Worm (Caenorhabditis elegans): ENCODE measurements around the gene gap-2.

Gene gap-2

DNA sequence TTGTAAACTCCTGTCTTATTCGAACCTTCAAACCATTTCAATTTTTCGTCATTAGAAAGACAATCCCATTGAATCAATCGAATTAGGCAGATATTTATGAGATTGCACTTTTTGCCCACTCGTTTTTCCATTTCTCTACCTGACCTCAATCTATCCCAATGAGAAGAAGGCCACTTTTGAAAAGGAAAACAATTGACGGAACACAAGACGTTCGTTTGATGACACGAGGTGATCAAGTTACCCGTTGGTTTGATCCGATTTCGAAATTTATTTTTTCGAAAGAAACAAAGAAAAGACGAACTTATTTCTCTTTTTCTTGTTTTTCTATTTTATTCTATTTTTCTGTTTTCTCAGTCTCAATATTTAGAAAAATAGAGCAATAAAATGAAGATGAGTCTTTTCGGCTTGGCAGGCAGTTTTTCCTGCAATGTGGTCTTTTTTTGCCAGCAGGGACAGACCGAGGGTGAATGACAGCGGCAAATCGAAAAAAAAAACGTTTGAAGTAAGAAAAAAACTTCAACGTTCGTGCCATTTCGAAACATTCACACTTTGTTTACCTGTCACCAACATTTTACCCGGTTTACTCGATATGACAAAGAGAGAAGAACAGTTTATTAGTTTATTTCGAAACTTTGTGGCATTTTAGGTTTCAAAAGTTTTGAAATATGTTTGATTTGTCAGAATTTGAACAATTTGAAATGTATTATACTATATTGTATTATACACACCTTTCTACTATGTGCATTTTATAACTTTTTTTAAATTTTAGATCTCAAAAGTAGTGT, 75.9 kb downstream of the gap-2 start:
- TF ChIP-seq unc-62 (GFP tag; optimal IDR thresholded peaks at IDR 0.05 in 1 of 2): peak in 1 of 2 experiments; percentile 25
- no peak for TF ChIP-seq unc-62 (tag; optimal IDR thresholded peaks at IDR 0.05)
- peak; percentile 66 for TF ChIP-seq hlh-30 (tag; optimal IDR thresholded peaks at IDR 0.05; ENCODE audit: insufficient read depth)
- TF ChIP-seq aha-1 (tag): peak; percentile 80
- no peak for TF ChIP-seq pha-4 (GFP tag; IDR thresholded peaks at IDR 0.05)
- TF ChIP-seq pha-4 (tag; optimal IDR thresholded peaks at IDR 0.05): peak; percentile 15
- TF ChIP-seq dpl-1 (GFP tag; optimal IDR thresholded peaks at IDR 0.05): no peak
- peak in 1 of 2 experiments; percentile 18 for TF ChIP-seq daf-16 (GFP tag; optimal IDR thresholded peaks at IDR 0.05)
- TF ChIP-seq daf-16 (tag; optimal IDR thresholded peaks at IDR 0.05): no peak
- no peak for TF ChIP-seq nhr-111 (GFP tag; optimal IDR thresholded peaks at IDR 0.05)

ce11 chrX:9548890-9549289, 76.6 kb downstream of the gap-2 start:
- TF ChIP-seq php-3 (GFP tag; IDR thresholded peaks at IDR 0.05) (no peak), mxl-2 (GFP tag; conservative IDR thresholded peaks at IDR 0.05) (no peak), zfp-2 (tag; optimal IDR thresholded peaks at IDR 0.05) (no peak), tra-1 (GFP tag; IDR thresholded peaks at IDR 0.05) (no peak), tag-97 (GFP tag; IDR thresholded peaks at IDR 0.05) (no peak), pqm-1 (tag; optimal IDR thresholded peaks at IDR 0.05) (no peak), hlh-30 (tag; optimal IDR thresholded peaks at IDR 0.05; ENCODE audit: insufficient read depth) (peak; percentile 46), dpl-1 (GFP tag; optimal IDR thresholded peaks at IDR 0.05) (no peak), hif-1 (tag; optimal IDR thresholded peaks at IDR 0.05) (no peak), ceh-62 (tag; optimal IDR thresholded peaks at IDR 0.05) (no peak), ceh-32 (tag; optimal IDR thresholded peaks at IDR 0.05; ENCODE audit: poor library complexity) (no peak), nhr-48 (tag; optimal IDR thresholded peaks at IDR 0.05) (no peak), spr-1 (tag; optimal IDR thresholded peaks at IDR 0.05) (no peak), T20F7.1 (GFP tag; optimal IDR thresholded peaks at IDR 0.05) (no peak), rbr-2 (tag; optimal IDR thresholded peaks at IDR 0.05) (no peak), Y105C5A.15 (GFP tag; IDR thresholded peaks at IDR 0.05) (no peak), nhr-77 (tag; optimal IDR thresholded peaks at IDR 0.05) (no peak), ceh-44 (GFP tag; IDR thresholded peaks at IDR 0.05) (no peak), daf-8 (GFP tag; IDR thresholded peaks at IDR 0.05) (no peak), mdt-29 (GFP tag; IDR thresholded peaks at IDR 0.05) (no peak), fkh-10 (GFP tag; optimal IDR thresholded peaks at IDR 0.05) (no peak), nhr-11 (tag; optimal IDR thresholded peaks at IDR 0.05) (no peak), unc-39 (tag; optimal IDR thresholded peaks at IDR 0.05) (no peak), daf-16 (GFP tag; optimal IDR thresholded peaks at IDR 0.05) (no peak), daf-16 (tag; optimal IDR thresholded peaks at IDR 0.05) (peak; percentile 14), unc-130 (GFP tag; optimal IDR thresholded peaks at IDR 0.05) (no peak), ZK546.5 (tag; optimal IDR thresholded peaks at IDR 0.05) (no peak), daf-19 (GFP tag; conservative IDR thresholded peaks at IDR 0.05) (no peak), aha-1 (tag) (no peak), nhr-76 (tag; optimal IDR thresholded peaks at IDR 0.05) (no peak), dmd-8 (GFP tag; IDR thresholded peaks at IDR 0.05) (no peak), nhr-25 (tag; optimal IDR thresholded peaks at IDR 0.05; ENCODE audit: borderline replicate concordance, insufficient read depth) (peak; percentile 6), D1046.2 (GFP tag; IDR thresholded peaks at IDR 0.05) (no peak), T26A8.4 (GFP tag; IDR thresholded peaks at IDR 0.05) (no peak), gei-8 (GFP tag; optimal IDR thresholded peaks at IDR 0.05) (no peak), madf-5 (GFP tag; IDR thresholded peaks at IDR 0.05) (no peak), dmd-6 (GFP tag; IDR thresholded peaks at IDR 0.05) (no peak), saeg-2 (GFP tag; IDR thresholded peaks at IDR 0.05) (no peak), dve-1 (tag; optimal IDR thresholded peaks at IDR 0.05; ENCODE audit: insufficient read depth) (peak; percentile 5), Y5F2A.4 (GFP tag; optimal IDR thresholded peaks at IDR 0.05) (no peak), ceh-82 (tag; optimal IDR thresholded peaks at IDR 0.05) (no peak), cey-2 (tag; optimal IDR thresholded peaks at IDR 0.05; ENCODE audit: borderline replicate concordance, insufficient read depth) (no peak), fos-1 (tag; optimal IDR thresholded peaks at IDR 0.05) (no peak), ceh-28 (tag; optimal IDR thresholded peaks at IDR 0.05) (no peak)
